Fruit fly (Drosophila melanogaster): ENCODE data around the gene pps.

DNA sequence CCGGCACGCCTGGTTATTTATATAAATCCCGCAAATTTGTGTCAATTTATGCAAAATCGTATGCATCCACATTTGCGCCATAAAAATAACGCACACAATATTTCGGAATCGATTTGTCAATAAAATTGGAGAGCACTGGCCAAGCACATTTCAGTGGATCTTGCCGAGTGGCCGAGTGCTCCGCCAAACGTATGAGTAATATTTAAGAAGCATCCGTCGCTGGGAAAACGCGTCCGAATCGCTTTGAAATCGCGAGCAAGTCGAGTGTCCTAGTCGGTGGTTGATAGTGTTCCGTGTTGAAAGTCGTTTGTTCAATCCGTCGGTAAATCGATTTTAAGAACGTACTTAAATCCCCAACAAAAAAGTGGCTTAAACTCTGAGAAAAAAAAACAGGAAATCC lies 26.7 kb upstream of the pps start, which contains the start of gene CG33098:
- no peak for TF ChIP-seq CG8478 (optimal IDR thresholded peaks at IDR 0.05)
- TF ChIP-seq CTCF (optimal IDR thresholded peaks at IDR 0.05): no peak

Data from S2 (cell line).